Worm (Caenorhabditis elegans) whole organism, late embryonic: ENCODE results near the gene F44E5.1.

Experiments
- F13H6.1 ChIP-seq: sonication (generic microtip); optimal IDR thresholded peaks from 2 replicates; lab custom pipeline; 2016; ENCODE audit warnings: missing genetic modification characterization, missing compliant biosample characterization
- K02D7.2 ChIP-seq: sonication (generic microtip); optimal IDR thresholded peaks from 2 replicates; lab custom pipeline; 2017; ENCODE audit warnings: mild to moderate bottlenecking, missing genetic modification characterization, missing compliant biosample characterization
- K09A11.1 ChIP-seq: sonication (generic microtip); optimal IDR thresholded peaks from 2 replicates; lab custom pipeline; 2017; ENCODE audit warnings: antibody characterized with exemption, mild to moderate bottlenecking, missing genetic modification characterization, missing compliant biosample characterization; ENCODE audit not compliant: insufficient read depth
- T23F11.4 ChIP-seq: fragments of 200-800 bp; sonication (Bioruptor generic); optimal IDR thresholded peaks from 2 replicates; lab custom pipeline; 2018; ENCODE audit warnings: mild to moderate bottlenecking, missing genetic modification characterization, missing compliant biosample characterization
- Y22D7AL.16 ChIP-seq: sonication (generic microtip); optimal IDR thresholded peaks from 2 replicates; lab custom pipeline; 2016; ENCODE audit warnings: missing genetic modification characterization, missing compliant biosample characterization
- ceh-14 ChIP-seq: sonication (generic microtip); optimal IDR thresholded peaks from 2 replicates; lab custom pipeline; 2016; ENCODE audit warnings: missing genotype, missing genetic modification characterization, missing compliant biosample characterization
- ceh-18 ChIP-seq: sonication (generic microtip); optimal IDR thresholded peaks from 2 replicates; lab custom pipeline; 2016; ENCODE audit warnings: missing genetic modification characterization, missing compliant biosample characterization
- ceh-19 ChIP-seq: fragments of 200-800 bp; sonication (Bioruptor generic); optimal IDR thresholded peaks from 2 replicates; lab custom pipeline; 2018; ENCODE audit warnings: mild to moderate bottlenecking, missing genetic modification characterization, missing compliant biosample characterization
- ceh-2 ChIP-seq: sonication (generic microtip); optimal IDR thresholded peaks from 2 replicates; lab custom pipeline; 2016; ENCODE audit warnings: missing genotype, missing genetic modification characterization, missing compliant biosample characterization
- ceh-22 ChIP-seq: sonication (generic microtip); optimal IDR thresholded peaks from 2 replicates; lab custom pipeline; 2017; ENCODE audit warnings: missing biosample characterization, missing genetic modification characterization
- ceh-24 ChIP-seq: sonication (generic microtip); optimal IDR thresholded peaks from 2 replicates; lab custom pipeline; 2016; ENCODE audit warnings: mild to moderate bottlenecking, missing genetic modification characterization, missing compliant biosample characterization
- ceh-30 ChIP-seq: fragments of 150-350 bp; optimal IDR thresholded peaks from 2 replicates; lab custom pipeline; 2014; ENCODE audit warnings: missing biosample characterization, missing genetic modification characterization
- ceh-34 ChIP-seq: sonication (generic microtip); optimal IDR thresholded peaks from 2 replicates; lab custom pipeline; 2016; ENCODE audit warnings: mild to moderate bottlenecking, missing genetic modification characterization, missing compliant biosample characterization
- ceh-45 ChIP-seq: fragments of 200-800 bp; sonication (Bioruptor generic); IDR thresholded peaks from 2 replicates; pipeline ENCODE4 v1.3.6; 2022; ENCODE audit warnings: missing genetic modification reagents, missing genetic modification characterization, missing compliant biosample characterization
- ceh-48 ChIP-seq: sonication (generic microtip); optimal IDR thresholded peaks from 2 replicates; lab custom pipeline; 2016; ENCODE audit warnings: missing genetic modification characterization, inconsistent platforms, missing compliant biosample characterization
- ceh-6 ChIP-seq: fragments of 200-800 bp; sonication (Bioruptor generic); optimal IDR thresholded peaks from 2 replicates; lab custom pipeline; 2018; ENCODE audit warnings: mild to moderate bottlenecking, missing genetic modification characterization, missing compliant biosample characterization
- ceh-9 ChIP-seq: sonication (generic microtip); optimal IDR thresholded peaks from 2 replicates; lab custom pipeline; 2016; ENCODE audit warnings: mild to moderate bottlenecking, missing genetic modification characterization, inconsistent platforms, missing compliant biosample characterization
- che-1 ChIP-seq: sonication (generic microtip); optimal IDR thresholded peaks from 2 replicates; lab custom pipeline; 2016; ENCODE audit warnings: mild to moderate bottlenecking, missing genetic modification characterization, missing compliant biosample characterization
- dve-1 ChIP-seq: sonication (generic microtip); optimal IDR thresholded peaks from 2 replicates; lab custom pipeline; 2017; ENCODE audit warnings: antibody characterized with exemption, mild to moderate bottlenecking, missing genetic modification characterization, missing compliant biosample characterization
- elt-2 ChIP-seq: sonication (generic microtip); optimal IDR thresholded peaks from 2 replicates; lab custom pipeline; 2016; ENCODE audit warnings: missing genetic modification reagents, missing genetic modification characterization, missing compliant biosample characterization
- elt-4 ChIP-seq: sonication (generic microtip); optimal IDR thresholded peaks from 2 replicates; lab custom pipeline; 2016; ENCODE audit warnings: missing genetic modification characterization, missing compliant biosample characterization
- ets-4 ChIP-seq: sonication (generic microtip); optimal IDR thresholded peaks from 2 replicates; lab custom pipeline; 2016; ENCODE audit warnings: missing genetic modification characterization, missing compliant biosample characterization
- fax-1 ChIP-seq: sonication (generic microtip); optimal IDR thresholded peaks from 2 replicates; lab custom pipeline; 2016; ENCODE audit warnings: missing genotype, missing genetic modification characterization, missing compliant biosample characterization
- fkh-6 ChIP-seq: sonication (generic microtip); optimal IDR thresholded peaks from 2 replicates; lab custom pipeline; 2016; ENCODE audit warnings: missing genetic modification characterization, missing compliant biosample characterization
- gmeb-2 ChIP-seq: sonication (generic microtip); optimal IDR thresholded peaks from 2 replicates; lab custom pipeline; 2016; ENCODE audit warnings: missing genetic modification characterization, inconsistent platforms, missing compliant biosample characterization
- hlh-13 ChIP-seq: fragments of 200-800 bp; sonication (Bioruptor generic); optimal IDR thresholded peaks from 2 replicates; lab custom pipeline; 2018; ENCODE audit warnings: mild to moderate bottlenecking, missing genetic modification characterization, missing compliant biosample characterization
- hlh-15 ChIP-seq: sonication (generic microtip); optimal IDR thresholded peaks from 2 replicates; lab custom pipeline; 2016; ENCODE audit warnings: missing genetic modification characterization, missing compliant biosample characterization
- hlh-30 ChIP-seq: sonication (generic microtip); optimal IDR thresholded peaks from 2 replicates; lab custom pipeline; 2017; ENCODE audit warnings: antibody characterized with exemption, missing genetic modification characterization, missing compliant biosample characterization; ENCODE audit not compliant: insufficient read depth
- hlh-8 ChIP-seq: sonication (generic microtip); optimal IDR thresholded peaks from 2 replicates; lab custom pipeline; 2016; ENCODE audit warnings: missing genotype, missing genetic modification characterization, missing compliant biosample characterization
- lim-6 ChIP-seq: sonication (generic microtip); optimal IDR thresholded peaks from 2 replicates; lab custom pipeline; 2016; ENCODE audit warnings: missing genetic modification characterization, missing compliant biosample characterization
- lin-11 ChIP-seq: fragments of 200-800 bp; sonication (Bioruptor generic); optimal IDR thresholded peaks from 2 replicates; lab custom pipeline; 2018; ENCODE audit warnings: mild to moderate bottlenecking, missing genetic modification characterization, missing compliant biosample characterization
- madf-2 ChIP-seq: sonication (generic microtip); optimal IDR thresholded peaks from 2 replicates; lab custom pipeline; 2017; ENCODE audit warnings: missing genetic modification characterization, missing compliant biosample characterization
- nfya-1 ChIP-seq: sonication (generic microtip); optimal IDR thresholded peaks from 2 replicates; lab custom pipeline; 2017; ENCODE audit warnings: missing genetic modification characterization, mild to moderate bottlenecking, missing compliant biosample characterization, antibody characterized with exemption, moderate library complexity
- nhr-11 ChIP-seq: fragments of 150-350 bp; optimal IDR thresholded peaks from 2 replicates; lab custom pipeline; 2014; ENCODE audit warnings: missing biosample characterization, missing genetic modification characterization
- npax-4 ChIP-seq: sonication (generic microtip); optimal IDR thresholded peaks from 2 replicates; lab custom pipeline; 2016; ENCODE audit warnings: missing genetic modification characterization, missing compliant biosample characterization
- pat-9 ChIP-seq: fragments of 200-800 bp; sonication (Bioruptor generic); optimal IDR thresholded peaks from 2 replicates; lab custom pipeline; 2018; ENCODE audit warnings: mild to moderate bottlenecking, missing genetic modification characterization, moderate library complexity, missing compliant biosample characterization
- pax-1 ChIP-seq: fragments of 150-350 bp; optimal IDR thresholded peaks from 2 replicates; lab custom pipeline; 2014; ENCODE audit warnings: missing biosample characterization, missing genetic modification characterization
- pha-2 ChIP-seq: sonication (generic microtip); optimal IDR thresholded peaks from 2 replicates; lab custom pipeline; 2017; ENCODE audit warnings: mild to moderate bottlenecking, missing genetic modification characterization, missing compliant biosample characterization
- ref-2 ChIP-seq: sonication (generic microtip); optimal IDR thresholded peaks from 2 replicates; lab custom pipeline; 2016; ENCODE audit warnings: missing genetic modification characterization, missing compliant biosample characterization
- rnt-1 ChIP-seq: sonication (generic microtip); optimal IDR thresholded peaks from 2 replicates; lab custom pipeline; 2016; ENCODE audit warnings: missing genetic modification characterization, missing compliant biosample characterization
- tbx-7 ChIP-seq: sonication (generic microtip); optimal IDR thresholded peaks from 2 replicates; lab custom pipeline; 2016; ENCODE audit warnings: missing genotype, missing genetic modification characterization, missing compliant biosample characterization
- unc-3 ChIP-seq, 2 experiments: fragments of 200-800 bp in 1 of 2; sonication (Bioruptor generic) in 1 of 2; sonication (generic microtip) in 1 of 2; conservative IDR thresholded peaks in 1 of 2; optimal IDR thresholded peaks in 1 of 2; 2 replicates each; pipeline versions ENCODE4 v1.3.6 to Lab custom; 2016 to 2022; ENCODE audit warnings: missing compliant biosample characterization in 2 of 2, missing genetic modification characterization in 2 of 2, missing genetic modification reagents in 1 of 2
- unc-42 ChIP-seq: sonication (generic microtip); optimal IDR thresholded peaks from 2 replicates; lab custom pipeline; 2016; ENCODE audit warnings: missing genotype, missing genetic modification characterization, missing compliant biosample characterization
- unc-55 ChIP-seq: sonication (generic microtip); optimal IDR thresholded peaks from 2 replicates; lab custom pipeline; 2017; ENCODE audit warnings: missing biosample characterization, missing genetic modification reagents, missing genetic modification characterization
- unc-86 ChIP-seq: sonication (generic microtip); optimal IDR thresholded peaks from 2 replicates; lab custom pipeline; 2016; ENCODE audit warnings: missing genetic modification characterization, missing compliant biosample characterization

Gene F44E5.1

DNA sequence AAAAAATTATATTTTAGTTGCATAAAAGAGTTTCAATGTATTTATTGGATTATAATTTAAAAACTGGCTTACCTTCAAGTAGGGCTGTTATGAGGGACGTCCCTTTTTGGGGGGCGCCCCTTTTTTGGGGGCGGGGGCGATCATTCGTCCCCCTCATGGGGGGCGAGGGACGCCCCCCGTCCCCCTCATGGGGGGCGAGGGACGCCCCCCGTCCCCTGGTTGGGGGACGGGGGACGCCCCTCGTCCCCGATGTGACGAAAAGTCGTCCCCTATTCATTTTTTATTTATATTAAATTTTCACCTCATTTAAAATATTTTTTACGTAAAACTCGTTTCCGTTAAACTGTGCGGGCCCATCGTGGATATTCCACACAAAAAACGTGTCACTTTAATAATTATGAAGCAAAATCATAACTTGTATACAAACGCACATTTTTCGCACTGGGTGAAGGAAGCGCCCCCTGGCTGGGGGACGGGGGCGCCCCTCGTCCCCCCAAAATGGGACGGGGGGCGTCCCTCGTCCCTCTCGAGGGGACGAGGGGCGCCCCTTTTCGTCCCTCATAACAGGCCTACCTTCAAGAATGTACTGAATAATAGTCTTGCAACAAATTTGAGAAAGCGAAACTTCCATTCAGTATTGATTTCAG lies 8.7 kb downstream of the F44E5.1 start:
- TF ChIP-seq fax-1 (tag; lab: Kevin White, UChicago): no peak
- no peak for TF ChIP-seq ceh-22 (tag; lab: Kevin White, UChicago)
- TF ChIP-seq T23F11.4 (GFP tag; lab: Kevin White, UChicago): no peak
- no peak for TF ChIP-seq npax-4 (tag; lab: Kevin White, UChicago)
- TF ChIP-seq ceh-24 (tag; lab: Kevin White, UChicago): no peak
- TF ChIP-seq lim-6 (tag; lab: Kevin White, UChicago): no peak
- TF ChIP-seq che-1 (tag; lab: Kevin White, UChicago): no peak
- TF ChIP-seq ceh-9 (tag; lab: Kevin White, UChicago): no peak
- no peak for TF ChIP-seq K09A11.1
- no peak for TF ChIP-seq lin-11 (tag; lab: Kevin White, UChicago)
- TF ChIP-seq fkh-6: no peak
- TF ChIP-seq unc-86 (tag; lab: Kevin White, UChicago): no peak
- TF ChIP-seq unc-3 (GFP tag; conservative IDR thresholded peaks at IDR 0.05; lab: Robert Waterston, UW): no peak
- TF ChIP-seq unc-3 (tag; optimal IDR thresholded peaks at IDR 0.05; lab: Kevin White, UChicago): no peak
- TF ChIP-seq elt-4: no peak
- TF ChIP-seq ceh-19 (GFP tag; lab: Kevin White, UChicago): no peak
- TF ChIP-seq dve-1 (tag; lab: Kevin White, UChicago): no peak
- no peak for TF ChIP-seq hlh-13
- TF ChIP-seq F13H6.1 (tag; lab: Kevin White, UChicago): no peak

ce11 chrII:11761806-11762512 lies 12.4 kb downstream of the F44E5.1 start:
- no peak for TF ChIP-seq ceh-24 (tag; lab: Kevin White, UChicago)
- no peak for TF ChIP-seq ceh-19 (GFP tag; lab: Kevin White, UChicago)
- TF ChIP-seq hlh-8 (tag; lab: Kevin White, UChicago): no peak
- TF ChIP-seq hlh-13: no peak
- TF ChIP-seq ceh-18: no peak
- TF ChIP-seq ceh-2: no peak
- no peak for TF ChIP-seq unc-42
- no peak for TF ChIP-seq ceh-45 (GFP tag; lab: Robert Waterston, UW)
- TF ChIP-seq rnt-1 (tag; lab: Kevin White, UChicago): no peak
- no peak for TF ChIP-seq ceh-30 (tag; lab: Kevin White, UChicago)
- TF ChIP-seq ceh-9 (tag; lab: Kevin White, UChicago): no peak
- no peak for TF ChIP-seq ceh-22 (tag; lab: Kevin White, UChicago)
- no peak for TF ChIP-seq hlh-15 (tag; lab: Kevin White, UChicago)
- no peak for TF ChIP-seq lin-11 (tag; lab: Kevin White, UChicago)
- TF ChIP-seq npax-4 (tag; lab: Kevin White, UChicago): no peak
- TF ChIP-seq unc-55 (GFP tag; lab: Kevin White, UChicago): no peak
- no peak for TF ChIP-seq ceh-48
- TF ChIP-seq pax-1 (tag; lab: Kevin White, UChicago): no peak
- no peak for TF ChIP-seq pha-2 (tag; lab: Kevin White, UChicago)
- no peak for TF ChIP-seq ceh-6 (GFP tag; lab: Kevin White, UChicago)

- peak; percentile 81 for TF ChIP-seq ceh-34 (tag; lab: Kevin White, UChicago)
- peak; percentile 56 for TF ChIP-seq hlh-30 (tag; lab: Kevin White, UChicago)
- TF ChIP-seq ceh-45 (GFP tag; lab: Robert Waterston, UW): peak; percentile 65; the same call in 1 of the 2 replicates
- peak; percentile 46 for TF ChIP-seq pat-9 (tag; lab: Kevin White, UChicago)
- peak; percentile 78 for TF ChIP-seq Y22D7AL.16 (tag; lab: Kevin White, UChicago)
- TF ChIP-seq ets-4: peak; percentile 75
- TF ChIP-seq ceh-19 (GFP tag; lab: Kevin White, UChicago): peak; percentile 69
- peak; percentile 29 for TF ChIP-seq elt-2 (tag; lab: Kevin White, UChicago)
- peak; percentile 17 for TF ChIP-seq lin-11 (tag; lab: Kevin White, UChicago)
- peak; percentile 67 for TF ChIP-seq T23F11.4 (GFP tag; lab: Kevin White, UChicago)
- peak; percentile 82 for TF ChIP-seq madf-2 (tag; lab: Kevin White, UChicago)
- TF ChIP-seq K02D7.2 (tag; lab: Kevin White, UChicago): peak; percentile 55
- peak; percentile 5 for TF ChIP-seq ceh-14 (tag; lab: Kevin White, UChicago)
- TF ChIP-seq ceh-22 (tag; lab: Kevin White, UChicago): peak; percentile 48
- TF ChIP-seq gmeb-2: peak; percentile 84
- TF ChIP-seq nhr-11 (tag; lab: Kevin White, UChicago): peak; percentile 80
- TF ChIP-seq unc-86 (tag; lab: Kevin White, UChicago): peak; percentile 55
- TF ChIP-seq ref-2: peak; percentile 85
- TF ChIP-seq unc-55 (GFP tag; lab: Kevin White, UChicago): peak; percentile 86
- peak; percentile 50 for TF ChIP-seq hlh-8 (tag; lab: Kevin White, UChicago)
- peak; percentile 23 for TF ChIP-seq tbx-7
- peak; percentile 68 for TF ChIP-seq ceh-18
- TF ChIP-seq nfya-1: peak; percentile 86
Observed at ce11 chrII:11759277-11759676, 15.1 kb downstream of the F44E5.1 start, which contains the start of the genes F44E5.4 and F44E5.5. F44E5.4 (minus strand) TSS chrII:11759311. F44E5.5 (plus strand) TSS chrII:11759662.
